Fruit fly (Drosophila melanogaster) whole organism, embryonic: ENCODE measurements around the gene Pgant2.

Experiments used
- Blimp-1 ChIP-seq: fragments of 200-800 bp; sonication (Bioruptor generic); optimal IDR thresholded peaks from 3 replicates; lab custom pipeline; 2018; ENCODE audit warnings: missing biosample characterization, missing genetic modification characterization, mild to moderate bottlenecking, moderate library complexity, missing genetic modification reagents
- BtbVII ChIP-seq: fragments of 200-800 bp; sonication (Bioruptor generic); optimal IDR thresholded peaks from 3 replicates; lab custom pipeline; 2017; ENCODE audit warnings: missing biosample characterization, mild to moderate bottlenecking, missing genetic modification characterization
- CG1024 ChIP-seq: fragments of 200-800 bp; sonication (Bioruptor generic); IDR thresholded peaks from 2 replicates; pipeline ENCODE4 v1.3.6; 2022; ENCODE audit warnings: missing biosample characterization, missing genetic modification characterization
- CG10321 ChIP-seq: fragments of 200-800 bp; sonication (Bioruptor generic); IDR thresholded peaks from 2 replicates; pipeline ENCODE4 v1.3.6; 2022; ENCODE audit warnings: missing biosample characterization, missing genetic modification characterization
- CG10366 ChIP-seq: fragments of 200-800 bp; sonication (Bioruptor generic); IDR thresholded peaks from 2 replicates; pipeline ENCODE4 v1.3.6; 2022; ENCODE audit warnings: missing biosample characterization, missing genetic modification characterization
- CG12104 ChIP-seq: fragments of 200-800 bp; sonication (Bioruptor generic); optimal IDR thresholded peaks from 3 replicates; lab custom pipeline; 2016; ENCODE audit warnings: missing biosample characterization, missing genetic modification characterization
- CG12155 ChIP-seq: fragments of 200-800 bp; sonication (Bioruptor generic); optimal IDR thresholded peaks from 3 replicates; lab custom pipeline; 2016; ENCODE audit warnings: missing biosample characterization, missing genetic modification characterization
- CG12236 ChIP-seq: fragments of 200-800 bp; sonication (Bioruptor generic); optimal IDR thresholded peaks from 2 replicates; lab custom pipeline; 2016; ENCODE audit warnings: missing biosample characterization, missing genetic modification characterization
- CG13624 ChIP-seq: fragments of 200-800 bp; sonication (Bioruptor generic); optimal IDR thresholded peaks from 2 replicates; lab custom pipeline; 2016; ENCODE audit warnings: missing biosample characterization, missing genetic modification characterization
- CG17359 ChIP-seq: fragments of 200-800 bp; sonication (Bioruptor generic); optimal IDR thresholded peaks from 3 replicates; lab custom pipeline; 2018; ENCODE audit warnings: missing biosample characterization, mild to moderate bottlenecking, missing genetic modification characterization, moderate library complexity
- CG2202 ChIP-seq: fragments of 200-800 bp; sonication (Bioruptor generic); optimal IDR thresholded peaks from 2 replicates; lab custom pipeline; 2018; ENCODE audit warnings: missing biosample characterization, mild to moderate bottlenecking, missing genetic modification characterization
- CG30431 ChIP-seq: fragments of 200-800 bp; sonication (Bioruptor generic); optimal IDR thresholded peaks from 2 replicates; lab custom pipeline; 2017; ENCODE audit warnings: missing biosample characterization, missing genetic modification characterization
- CG3281 ChIP-seq: fragments of 200-800 bp; sonication (Bioruptor generic); optimal IDR thresholded peaks from 3 replicates; lab custom pipeline; 2017; ENCODE audit warnings: missing biosample characterization, mild to moderate bottlenecking, missing genetic modification characterization
- CG34376 ChIP-seq: fragments of 200-800 bp; sonication (Bioruptor generic); optimal IDR thresholded peaks from 2 replicates; lab custom pipeline; 2018; ENCODE audit warnings: missing biosample characterization, mild to moderate bottlenecking, missing genetic modification characterization
- CG5180 ChIP-seq: fragments of 200-800 bp; sonication (Bioruptor generic); optimal IDR thresholded peaks from 3 replicates; lab custom pipeline; 2017; ENCODE audit warnings: missing biosample characterization, missing genetic modification characterization, mild to moderate bottlenecking, moderate library complexity, missing genetic modification reagents
- CG6175 ChIP-seq: fragments of 200-800 bp; sonication (Bioruptor generic); IDR thresholded peaks from 3 replicates; pipeline ENCODE4 v1.3.6; 2022; ENCODE audit warnings: missing biosample characterization, missing genetic modification characterization
- CG7928 ChIP-seq: fragments of 200-800 bp; sonication (Bioruptor generic); optimal IDR thresholded peaks from 2 replicates; lab custom pipeline; 2017; ENCODE audit warnings: missing biosample characterization, mild to moderate bottlenecking, missing genetic modification characterization
- CG9932 ChIP-seq: fragments of 200-800 bp; sonication (Bioruptor generic); IDR thresholded peaks from 2 replicates; pipeline ENCODE4 v1.3.6; 2022; ENCODE audit warnings: missing biosample characterization, missing genetic modification characterization
- Dad ChIP-seq: fragments of 200-800 bp; sonication (Bioruptor generic); optimal IDR thresholded peaks from 3 replicates; lab custom pipeline; 2016; ENCODE audit warnings: missing biosample characterization, missing genetic modification characterization
- Ets65A ChIP-seq: fragments of 200-800 bp; sonication (Bioruptor generic); peaks from one replicate; lab custom pipeline; 2016; ENCODE audit warnings: missing biosample characterization, missing genetic modification characterization
- Med ChIP-seq: fragments of 200-800 bp; sonication (Bioruptor generic); peaks from one replicate; lab custom pipeline; 2016; ENCODE audit warnings: missing biosample characterization, missing genetic modification characterization, mild to moderate bottlenecking, inconsistent platforms, moderate library complexity
- Meics ChIP-seq: fragments of 200-800 bp; sonication (Bioruptor generic); optimal IDR thresholded peaks from 2 replicates; lab custom pipeline; 2017; ENCODE audit warnings: missing biosample characterization, mild to moderate bottlenecking, missing genetic modification characterization
- Neu2 ChIP-seq: fragments of 200-800 bp; sonication (Bioruptor generic); optimal IDR thresholded peaks from 3 replicates; lab custom pipeline; 2016; ENCODE audit warnings: missing biosample characterization, missing genetic modification characterization, borderline replicate concordance
- Oli ChIP-seq: fragments of 200-800 bp; sonication (Bioruptor generic); optimal IDR thresholded peaks from 2 replicates; lab custom pipeline; 2018; ENCODE audit warnings: missing biosample characterization, mild to moderate bottlenecking, missing genetic modification characterization, moderate library complexity
- Pdp1 ChIP-seq, 2 experiments: fragments of 200-800 bp; sonication (Bioruptor generic); optimal IDR thresholded peaks; 3 replicates each; lab custom pipeline; 2016; ENCODE audit warnings: missing biosample characterization in 2 of 2, missing genetic modification characterization in 2 of 2, mild to moderate bottlenecking in 1 of 2, moderate library complexity in 1 of 2
- Ptx1 ChIP-seq: fragments of 200-800 bp; sonication (Bioruptor generic); IDR thresholded peaks from 2 replicates; pipeline ENCODE4 v1.3.6; 2022; ENCODE audit warnings: missing biosample characterization, missing genetic modification characterization
- Rfx ChIP-seq: fragments of 200-800 bp; sonication (Bioruptor generic); IDR thresholded peaks from 2 replicates; pipeline ENCODE4 v1.3.6; 2022; ENCODE audit warnings: missing biosample characterization, missing genetic modification characterization
- Six4 ChIP-seq: fragments of 200-800 bp; sonication (Bioruptor generic); optimal IDR thresholded peaks from 2 replicates; lab custom pipeline; 2016; ENCODE audit warnings: missing biosample characterization, missing genetic modification characterization
- Stat92E ChIP-seq, 3 experiments: fragments of >200 bp in 2 of 3; fragments of 200-800 bp in 1 of 3; sonication (Bioruptor generic) in 1 of 3; optimal IDR thresholded peaks; 2 replicates each; lab custom pipeline; 2017 to 2019; ENCODE audit warnings: missing biosample characterization in 3 of 3, missing genetic modification characterization in 3 of 3, mild to moderate bottlenecking in 1 of 3, moderate library complexity in 1 of 3
- ato ChIP-seq: fragments of 200-800 bp; sonication (Bioruptor generic); IDR thresholded peaks from 2 replicates; pipeline ENCODE4 v1.3.6; 2022; ENCODE audit warnings: missing biosample characterization, missing genetic modification characterization; ENCODE audit not compliant: partially characterized antibody
- bab2 ChIP-seq: fragments of 200-800 bp; sonication (Bioruptor generic); optimal IDR thresholded peaks from 2 replicates; lab custom pipeline; 2016; ENCODE audit warnings: missing biosample characterization, missing genetic modification characterization
- bsh ChIP-seq, 2 experiments: fragments of 200-800 bp; sonication (Bioruptor generic); optimal IDR thresholded peaks; 2 replicates each; lab custom pipeline; 2017 to 2018; ENCODE audit warnings: mild to moderate bottlenecking in 2 of 2, missing biosample characterization in 2 of 2, missing genetic modification characterization in 2 of 2, moderate library complexity in 1 of 2
- btn ChIP-seq: fragments of 200-800 bp; sonication (Bioruptor generic); optimal IDR thresholded peaks from 2 replicates; lab custom pipeline; 2016; ENCODE audit warnings: missing biosample characterization, missing genetic modification characterization
- cad ChIP-seq: fragments of >200 bp; optimal IDR thresholded peaks from 2 replicates; lab custom pipeline; 2017; ENCODE audit warnings: missing biosample characterization, missing genetic modification characterization
- chm ChIP-seq: fragments of 200-800 bp; sonication (Bioruptor generic); IDR thresholded peaks from 2 replicates; pipeline ENCODE4 v1.3.6; 2022; ENCODE audit warnings: missing biosample characterization, missing genetic modification characterization
- croc ChIP-seq: fragments of 200-800 bp; sonication (Bioruptor generic); conservative IDR thresholded peaks from 3 replicates; pipeline ENCODE4 v1.3.6; 2022; ENCODE audit warnings: missing biosample characterization, missing genetic modification characterization
- danr ChIP-seq: fragments of 200-800 bp; sonication (Bioruptor generic); IDR thresholded peaks from 2 replicates; pipeline ENCODE4 v1.3.6; 2022; ENCODE audit warnings: missing biosample characterization, missing genetic modification characterization
- gsb-n ChIP-seq: fragments of 200-800 bp; sonication (Bioruptor generic); optimal IDR thresholded peaks from 3 replicates; lab custom pipeline; 2018; ENCODE audit warnings: missing biosample characterization, mild to moderate bottlenecking, missing genetic modification characterization
- h ChIP-seq: fragments of >200 bp; optimal IDR thresholded peaks from 2 replicates; lab custom pipeline; 2017
- ken ChIP-seq: fragments of 200-800 bp; sonication (Bioruptor generic); IDR thresholded peaks from 3 replicates; pipeline ENCODE4 v1.3.6; 2022; ENCODE audit warnings: missing biosample characterization, missing genetic modification characterization
- mld ChIP-seq: fragments of 200-800 bp; sonication (Bioruptor generic); IDR thresholded peaks from 3 replicates; pipeline ENCODE4 v1.3.6; 2022; ENCODE audit warnings: missing biosample characterization, missing genetic modification characterization; ENCODE audit not compliant: partially characterized antibody
- pan ChIP-seq, 4 experiments: fragments of >200 bp in 3 of 4; fragments of 200-800 bp in 1 of 4; sonication (Bioruptor generic) in 1 of 4; optimal IDR thresholded peaks in 3 of 4; IDR thresholded peaks in 1 of 4; 2 replicates each; pipeline versions ENCODE4 v1.3.6 to Lab custom; 2017 to 2022; ENCODE audit warnings: missing biosample characterization in 2 of 4, missing genetic modification characterization in 2 of 4, mixed read lengths in 1 of 4
- repo ChIP-seq: fragments of 200-800 bp; sonication (Bioruptor generic); optimal IDR thresholded peaks from 2 replicates; lab custom pipeline; 2016; ENCODE audit warnings: missing biosample characterization, missing genetic modification characterization
- sens ChIP-seq: fragments of 200-800 bp; sonication (Bioruptor generic); peaks from one replicate; lab custom pipeline; 2016; ENCODE audit warnings: missing biosample characterization, missing genetic modification characterization
- shn ChIP-seq: fragments of 200-800 bp; sonication (Bioruptor generic); optimal IDR thresholded peaks from 3 replicates; lab custom pipeline; 2016; ENCODE audit warnings: missing biosample characterization, missing genetic modification characterization
- unc-4 ChIP-seq: fragments of 200-800 bp; sonication (Bioruptor generic); IDR thresholded peaks from 2 replicates; pipeline ENCODE4 v1.3.6; 2022; ENCODE audit warnings: missing biosample characterization, missing genetic modification characterization; ENCODE audit not compliant: partially characterized antibody
- vfl ChIP-seq: fragments of 200-800 bp; sonication (Bioruptor generic); optimal IDR thresholded peaks from 2 replicates; lab custom pipeline; 2016; ENCODE audit warnings: missing biosample characterization, missing genetic modification characterization

Gene Pgant2

dm6 chr2L:3444789-3445188, 18.3 kb upstream of the Pgant2 start (continued):
- TF ChIP-seq CG6175 (GFP tag; lab: Robert Waterston, UW) (no peak), gsb-n (tag; lab: Kevin White, UChicago) (no peak), Neu2 (GFP tag; lab: Kevin White, UChicago) (no peak), Pdp1 (GFP tag; optimal IDR thresholded peaks at IDR 0.05; lab: Kevin White, UChicago) (peak; percentile 25 to 30), bab2 (peak; percentile 28), chm (GFP tag; lab: Robert Waterston, UW) (0 out of 2 replicates have a peak, but pooled peaks have one; percentile 44), repo (GFP tag; lab: Kevin White, UChicago) (peak; percentile 7)

- TF ChIP-seq CG7928 (no peak), Meics (GFP tag; lab: Kevin White, UChicago) (no peak), Blimp-1 (peak; percentile 1), Oli (tag; lab: Kevin White, UChicago) (no peak), shn (GFP tag; lab: Kevin White, UChicago) (no peak), Ets65A (GFP tag; lab: Kevin White, UChicago) (peak; percentile 23), h (no peak), ken (GFP tag; lab: Robert Waterston, UW) (no peak), danr (GFP tag; lab: Robert Waterston, UW) (no peak), CG12155 (GFP tag; lab: Kevin White, UChicago) (no peak), croc (no peak), CG17359 (tag; lab: Kevin White, UChicago) (no peak), Med (GFP tag; lab: Kevin White, UChicago) (peak; percentile 46), btn (GFP tag; lab: Kevin White, UChicago) (no peak), pan (optimal IDR thresholded peaks at IDR 0.05; lab: Kevin White, UChicago) (no peak), pan (GFP tag; optimal IDR thresholded peaks at IDR 0.05 in 1 of 2, IDR thresholded peaks at IDR 0.05 in 1 of 2) (peak in 1 of 2 experiments; percentile 42), CG10321 (0 out of 2 replicates have a peak, but pooled peaks have one; percentile 9), CG3281 (GFP tag; lab: Kevin White, UChicago) (no peak)
Observed at dm6 chr2L:3441673-3442072, 15.2 kb upstream of the Pgant2 start.

- peak; percentile 1 for TF ChIP-seq Ets65A (GFP tag; lab: Kevin White, UChicago)
- TF ChIP-seq CG10321, result no peak
- TF ChIP-seq CG1024 (GFP tag; lab: Robert Waterston, UW), result no peak
- peak; percentile 95 for TF ChIP-seq CG5180 (GFP tag; lab: Kevin White, UChicago)
- TF ChIP-seq Six4 (GFP tag; lab: Kevin White, UChicago), result no peak
- TF ChIP-seq CG12104 (GFP tag; lab: Kevin White, UChicago), result no peak
- peak; percentile 51 for TF ChIP-seq sens (GFP tag; lab: Kevin White, UChicago)
- no peak for TF ChIP-seq CG30431 (GFP tag; lab: Kevin White, UChicago)
- TF ChIP-seq, all 482 proteins: peak for 3
Observed at dm6 chr2L:3441158-3441557, 14.6 kb upstream of the Pgant2 start.

dm6 chr2L:3440322-3440721, 13.8 kb upstream of the Pgant2 start:
- TF ChIP-seq CG9932 (GFP tag; lab: Robert Waterston, UW), result peak; percentile 59
- peak; percentile 82 for TF ChIP-seq Ptx1 (GFP tag; lab: Robert Waterston, UW)
- TF ChIP-seq Dad, result no peak
- no peak for TF ChIP-seq CG12236
- TF ChIP-seq Stat92E (GFP tag; optimal IDR thresholded peaks at IDR 0.05; lab: Kevin White, UChicago), result no peak
- TF ChIP-seq CG13624, result no peak
- peak; percentile 76 for TF ChIP-seq Ets65A (GFP tag; lab: Kevin White, UChicago)
- peak; percentile 67 for TF ChIP-seq CG10366
- TF ChIP-seq BtbVII (GFP tag; lab: Kevin White, UChicago), result peak; percentile 52
- no peak for TF ChIP-seq unc-4 (GFP tag; lab: Robert Waterston, UW)
- TF ChIP-seq bsh (GFP tag; optimal IDR thresholded peaks at IDR 0.05; lab: Kevin White, UChicago), result peak in 1 of 2 experiments; percentile 37
- TF ChIP-seq CG34376 (GFP tag; lab: Kevin White, UChicago), result no peak
- TF ChIP-seq mld, result no peak
- TF ChIP-seq Rfx (GFP tag; lab: Robert Waterston, UW), result peak; percentile 75
- no peak for TF ChIP-seq vfl (GFP tag; lab: Kevin White, UChicago)
- TF ChIP-seq cad (GFP tag; lab: Kevin White, UChicago), result no peak
- TF ChIP-seq ato (GFP tag; lab: Robert Waterston, UW), result no peak
- TF ChIP-seq CG2202 (tag; lab: Kevin White, UChicago), result peak; percentile 10
